Worm (Caenorhabditis elegans) whole organism, L3 larva: Measurements from ENCODE around the gene cls-3.

ENCODE experiments used
- aly-2 ChIP-seq: fragments of 150-350 bp; optimal IDR thresholded peaks from 2 replicates; lab custom pipeline; 2014; ENCODE audit warnings: missing biosample characterization, missing genetic modification characterization
- ama-1 ChIP-seq: fragments of 150-350 bp; optimal IDR thresholded peaks from 2 replicates; lab custom pipeline; 2018
- ceh-28 ChIP-seq: fragments of 150-350 bp; optimal IDR thresholded peaks from 2 replicates; lab custom pipeline; 2014; ENCODE audit warnings: missing biosample characterization, missing genetic modification reagents, missing genetic modification characterization
- ceh-82 ChIP-seq: fragments of 150-350 bp; optimal IDR thresholded peaks from 2 replicates; lab custom pipeline; 2014; ENCODE audit warnings: missing biosample characterization, missing genetic modification characterization
- lin-39 ChIP-seq: fragments of 150-350 bp; optimal IDR thresholded peaks from 2 replicates; lab custom pipeline; 2018; ENCODE audit warnings: missing biosample characterization, missing genetic modification reagents, missing genetic modification characterization
- nfya-1 ChIP-seq: sonication (generic microtip); optimal IDR thresholded peaks from 2 replicates; lab custom pipeline; 2017; ENCODE audit warnings: missing genetic modification characterization, mild to moderate bottlenecking, missing compliant biosample characterization, antibody characterized with exemption, moderate library complexity; ENCODE audit not compliant: insufficient read depth
- nhr-12 ChIP-seq: fragments of 150-350 bp; optimal IDR thresholded peaks from 2 replicates; lab custom pipeline; 2014; ENCODE audit warnings: missing biosample characterization, missing genetic modification characterization
- nhr-237 ChIP-seq: fragments of 150-350 bp; optimal IDR thresholded peaks from 2 replicates; lab custom pipeline; 2014; ENCODE audit warnings: missing biosample characterization, missing genetic modification characterization
- nhr-25 ChIP-seq: sonication (generic microtip); optimal IDR thresholded peaks from 2 replicates; lab custom pipeline; 2017; ENCODE audit warnings: missing biosample characterization, missing genetic modification characterization
- nhr-28 ChIP-seq: fragments of 150-350 bp; optimal IDR thresholded peaks from 2 replicates; lab custom pipeline; 2014; ENCODE audit warnings: missing biosample characterization, missing genetic modification characterization
- nhr-77 ChIP-seq: fragments of 150-350 bp; optimal IDR thresholded peaks from 2 replicates; lab custom pipeline; 2014; ENCODE audit warnings: missing biosample characterization, missing genetic modification characterization
- ztf-11 ChIP-seq: fragments of 150-350 bp; optimal IDR thresholded peaks from 2 replicates; lab custom pipeline; 2014; ENCODE audit warnings: missing biosample characterization, missing genetic modification characterization

DNA sequence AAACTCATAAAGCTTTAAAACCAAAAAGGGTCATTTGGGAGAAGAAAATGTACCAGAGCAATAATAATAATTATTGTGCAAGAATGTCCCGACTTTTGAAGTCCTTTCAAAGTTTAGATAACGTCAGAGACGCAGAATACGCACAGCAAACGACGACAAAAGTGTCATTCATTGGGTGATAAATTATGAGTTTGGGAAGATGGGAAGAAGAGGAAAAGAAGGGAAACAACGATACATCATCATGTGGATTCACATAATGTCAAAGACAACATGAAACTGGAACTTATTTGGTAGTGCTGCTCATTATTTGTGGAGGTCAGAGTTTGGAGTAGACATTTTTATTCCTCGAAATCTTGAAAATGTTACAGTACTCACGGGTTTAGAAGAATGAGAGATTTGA lies 13.0 kb downstream of the cls-3 start:
- TF ChIP-seq nhr-28 (tag; lab: Kevin White, UChicago) (no peak), aly-2 (tag; lab: Kevin White, UChicago) (no peak), ceh-28 (no peak), lin-39 (tag; lab: Kevin White, UChicago) (peak; percentile 19), nfya-1 (tag; lab: Kevin White, UChicago) (no peak), nhr-77 (tag; lab: Kevin White, UChicago) (no peak), ceh-82 (tag; lab: Kevin White, UChicago) (no peak), ztf-11 (no peak), nhr-25 (tag; lab: Kevin White, UChicago) (no peak), nhr-237 (no peak), ama-1 (lab: Kevin White, UChicago) (no peak), nhr-12 (no peak)
